Worm (Caenorhabditis elegans) whole organism, late embryonic: ENCODE data around the gene msp-57.

Source experiments
- C08G9.2 ChIP-seq: sonication (generic microtip); optimal IDR thresholded peaks from 2 replicates; lab custom pipeline; 2016; ENCODE audit warnings: mild to moderate bottlenecking, missing genetic modification characterization, moderate library complexity, missing compliant biosample characterization
- F13H6.1 ChIP-seq: sonication (generic microtip); optimal IDR thresholded peaks from 2 replicates; lab custom pipeline; 2016; ENCODE audit warnings: missing genetic modification characterization, missing compliant biosample characterization
- K09A11.1 ChIP-seq: sonication (generic microtip); optimal IDR thresholded peaks from 2 replicates; lab custom pipeline; 2017; ENCODE audit warnings: antibody characterized with exemption, mild to moderate bottlenecking, missing genetic modification characterization, missing compliant biosample characterization; ENCODE audit not compliant: insufficient read depth
- ahr-1 ChIP-seq: sonication (generic microtip); optimal IDR thresholded peaks from 2 replicates; lab custom pipeline; 2016; ENCODE audit warnings: missing genetic modification characterization, missing compliant biosample characterization
- ceh-14 ChIP-seq: sonication (generic microtip); optimal IDR thresholded peaks from 2 replicates; lab custom pipeline; 2016; ENCODE audit warnings: missing genotype, missing genetic modification characterization, missing compliant biosample characterization
- ceh-30 ChIP-seq: fragments of 150-350 bp; optimal IDR thresholded peaks from 2 replicates; lab custom pipeline; 2014; ENCODE audit warnings: missing biosample characterization, missing genetic modification characterization
- ceh-31 ChIP-seq: sonication (generic microtip); optimal IDR thresholded peaks from 2 replicates; lab custom pipeline; 2016; ENCODE audit warnings: missing genetic modification characterization, missing compliant biosample characterization
- ceh-45 ChIP-seq: fragments of 200-800 bp; sonication (Bioruptor generic); IDR thresholded peaks from 2 replicates; pipeline ENCODE4 v1.3.6; 2022; ENCODE audit warnings: missing genetic modification reagents, missing genetic modification characterization, missing compliant biosample characterization
- che-1 ChIP-seq: sonication (generic microtip); optimal IDR thresholded peaks from 2 replicates; lab custom pipeline; 2016; ENCODE audit warnings: mild to moderate bottlenecking, missing genetic modification characterization, missing compliant biosample characterization
- elt-2 ChIP-seq: sonication (generic microtip); optimal IDR thresholded peaks from 2 replicates; lab custom pipeline; 2016; ENCODE audit warnings: missing genetic modification reagents, missing genetic modification characterization, missing compliant biosample characterization
- ets-4 ChIP-seq: sonication (generic microtip); optimal IDR thresholded peaks from 2 replicates; lab custom pipeline; 2016; ENCODE audit warnings: missing genetic modification characterization, missing compliant biosample characterization
- fax-1 ChIP-seq: sonication (generic microtip); optimal IDR thresholded peaks from 2 replicates; lab custom pipeline; 2016; ENCODE audit warnings: missing genotype, missing genetic modification characterization, missing compliant biosample characterization
- hlh-15 ChIP-seq: sonication (generic microtip); optimal IDR thresholded peaks from 2 replicates; lab custom pipeline; 2016; ENCODE audit warnings: missing genetic modification characterization, missing compliant biosample characterization
- hlh-30 ChIP-seq: sonication (generic microtip); optimal IDR thresholded peaks from 2 replicates; lab custom pipeline; 2017; ENCODE audit warnings: antibody characterized with exemption, missing genetic modification characterization, missing compliant biosample characterization; ENCODE audit not compliant: insufficient read depth
- lim-6 ChIP-seq: sonication (generic microtip); optimal IDR thresholded peaks from 2 replicates; lab custom pipeline; 2016; ENCODE audit warnings: missing genetic modification characterization, missing compliant biosample characterization
- lin-11 ChIP-seq: fragments of 200-800 bp; sonication (Bioruptor generic); optimal IDR thresholded peaks from 2 replicates; lab custom pipeline; 2018; ENCODE audit warnings: mild to moderate bottlenecking, missing genetic modification characterization, missing compliant biosample characterization
- madf-2 ChIP-seq: sonication (generic microtip); optimal IDR thresholded peaks from 2 replicates; lab custom pipeline; 2017; ENCODE audit warnings: missing genetic modification characterization, missing compliant biosample characterization
- mec-3 ChIP-seq: sonication (generic microtip); optimal IDR thresholded peaks from 2 replicates; lab custom pipeline; 2016; ENCODE audit warnings: borderline replicate concordance, missing genetic modification characterization, missing compliant biosample characterization
- nfya-1 ChIP-seq: sonication (generic microtip); optimal IDR thresholded peaks from 2 replicates; lab custom pipeline; 2017; ENCODE audit warnings: missing genetic modification characterization, mild to moderate bottlenecking, missing compliant biosample characterization, antibody characterized with exemption, moderate library complexity
- nhr-11 ChIP-seq: fragments of 150-350 bp; optimal IDR thresholded peaks from 2 replicates; lab custom pipeline; 2014; ENCODE audit warnings: missing biosample characterization, missing genetic modification characterization
- nhr-232 ChIP-seq: sonication (generic microtip); optimal IDR thresholded peaks from 2 replicates; lab custom pipeline; 2016; ENCODE audit warnings: missing genetic modification characterization, missing compliant biosample characterization
- npax-4 ChIP-seq: sonication (generic microtip); optimal IDR thresholded peaks from 2 replicates; lab custom pipeline; 2016; ENCODE audit warnings: missing genetic modification characterization, missing compliant biosample characterization
- odd-2 ChIP-seq: sonication (generic microtip); optimal IDR thresholded peaks from 2 replicates; lab custom pipeline; 2017; ENCODE audit warnings: antibody characterized with exemption, mild to moderate bottlenecking, missing genetic modification characterization, missing compliant biosample characterization
- pag-3 ChIP-seq: sonication (generic microtip); optimal IDR thresholded peaks from 2 replicates; lab custom pipeline; 2016; ENCODE audit warnings: missing compliant biosample characterization, missing genetic modification characterization, borderline replicate concordance
- pat-9 ChIP-seq: fragments of 200-800 bp; sonication (Bioruptor generic); optimal IDR thresholded peaks from 2 replicates; lab custom pipeline; 2018; ENCODE audit warnings: mild to moderate bottlenecking, missing genetic modification characterization, moderate library complexity, missing compliant biosample characterization
- pax-1 ChIP-seq: fragments of 150-350 bp; optimal IDR thresholded peaks from 2 replicates; lab custom pipeline; 2014; ENCODE audit warnings: missing biosample characterization, missing genetic modification characterization
- pha-2 ChIP-seq: sonication (generic microtip); optimal IDR thresholded peaks from 2 replicates; lab custom pipeline; 2017; ENCODE audit warnings: mild to moderate bottlenecking, missing genetic modification characterization, missing compliant biosample characterization
- pha-4 ChIP-seq: fragments of 150-350 bp; optimal IDR thresholded peaks from 2 replicates; lab custom pipeline; 2018; ENCODE audit warnings: missing biosample characterization, missing genetic modification reagents, missing genetic modification characterization
- pqm-1 ChIP-seq: sonication (generic microtip); optimal IDR thresholded peaks from 2 replicates; lab custom pipeline; 2016; ENCODE audit warnings: missing genetic modification characterization, missing compliant biosample characterization
- pros-1 ChIP-seq: fragments of 150-350 bp; optimal IDR thresholded peaks from 2 replicates; lab custom pipeline; 2014; ENCODE audit warnings: missing biosample characterization, missing genetic modification reagents, missing genetic modification characterization
- ref-2 ChIP-seq: sonication (generic microtip); optimal IDR thresholded peaks from 2 replicates; lab custom pipeline; 2016; ENCODE audit warnings: missing genetic modification characterization, missing compliant biosample characterization
- rnt-1 ChIP-seq: sonication (generic microtip); optimal IDR thresholded peaks from 2 replicates; lab custom pipeline; 2016; ENCODE audit warnings: missing genetic modification characterization, missing compliant biosample characterization
- sdc-2 ChIP-seq: sonication (generic microtip); optimal IDR thresholded peaks from 2 replicates; lab custom pipeline; 2016; ENCODE audit warnings: missing genotype, missing genetic modification characterization, missing compliant biosample characterization
- sox-4 ChIP-seq: sonication (generic microtip); optimal IDR thresholded peaks from 2 replicates; lab custom pipeline; 2017; ENCODE audit warnings: mild to moderate bottlenecking, missing genetic modification characterization, inconsistent platforms, missing compliant biosample characterization
- tbx-2 ChIP-seq: sonication (generic microtip); optimal IDR thresholded peaks from 2 replicates; lab custom pipeline; 2016; ENCODE audit warnings: missing genetic modification characterization, missing compliant biosample characterization
- tbx-7 ChIP-seq: sonication (generic microtip); optimal IDR thresholded peaks from 2 replicates; lab custom pipeline; 2016; ENCODE audit warnings: missing genotype, missing genetic modification characterization, missing compliant biosample characterization
- ttx-3 ChIP-seq: sonication (generic microtip); optimal IDR thresholded peaks from 2 replicates; lab custom pipeline; 2016; ENCODE audit warnings: missing genetic modification reagents, missing genetic modification characterization, missing compliant biosample characterization
- unc-3 ChIP-seq, 2 experiments: fragments of 200-800 bp in 1 of 2; sonication (Bioruptor generic) in 1 of 2; sonication (generic microtip) in 1 of 2; conservative IDR thresholded peaks in 1 of 2; optimal IDR thresholded peaks in 1 of 2; 2 replicates each; pipeline versions ENCODE4 v1.3.6 to Lab custom; 2016 to 2022; ENCODE audit warnings: missing compliant biosample characterization in 2 of 2, missing genetic modification characterization in 2 of 2, missing genetic modification reagents in 1 of 2
- unc-55 ChIP-seq: sonication (generic microtip); optimal IDR thresholded peaks from 2 replicates; lab custom pipeline; 2017; ENCODE audit warnings: missing biosample characterization, missing genetic modification reagents, missing genetic modification characterization
- zip-5 ChIP-seq: sonication (generic microtip); optimal IDR thresholded peaks from 2 replicates; lab custom pipeline; 2016; ENCODE audit warnings: missing genetic modification characterization, missing compliant biosample characterization

msp-57 gene

ce11 chrIV:5086961-5087326 lies 24.6 kb downstream of the msp-57 start:
- no peak for TF ChIP-seq sox-4
- TF ChIP-seq ceh-45 (GFP tag; lab: Robert Waterston, UW) = no peak
- peak; percentile 25 for TF ChIP-seq elt-2 (tag; lab: Kevin White, UChicago)
- TF ChIP-seq pha-4 (tag; lab: Kevin White, UChicago) = no peak

ce11 chrIV:5088814-5089322 lies 26.5 kb downstream of the msp-57 start, which contains the start of gene ivd-1:
Gene ivd-1, minus strand, starts transcription at chrIV:5088864.
- TF ChIP-seq pag-3 (tag; lab: Kevin White, UChicago) = no peak
- no peak for TF ChIP-seq F13H6.1 (tag; lab: Kevin White, UChicago)
- TF ChIP-seq tbx-7 (tag; lab: Kevin White, UChicago) = no peak
- TF ChIP-seq ceh-45 (GFP tag; lab: Robert Waterston, UW) = no peak
- TF ChIP-seq nfya-1 (tag; lab: Kevin White, UChicago) = no peak
- no peak for TF ChIP-seq ceh-30 (tag; lab: Kevin White, UChicago)
- no peak for TF ChIP-seq zip-5 (tag; lab: Kevin White, UChicago)
- TF ChIP-seq pax-1 (tag; lab: Kevin White, UChicago) = no peak
- TF ChIP-seq hlh-30 (tag; lab: Kevin White, UChicago) = no peak
- no peak for TF ChIP-seq madf-2 (tag; lab: Kevin White, UChicago)
- TF ChIP-seq elt-2 (tag; lab: Kevin White, UChicago) = no peak
- TF ChIP-seq nhr-232 (tag; lab: Kevin White, UChicago) = no peak
- no peak for TF ChIP-seq ahr-1 (tag; lab: Kevin White, UChicago)
- no peak for TF ChIP-seq ceh-14 (tag; lab: Kevin White, UChicago)
- no peak for TF ChIP-seq hlh-15 (tag; lab: Kevin White, UChicago)
- no peak for TF ChIP-seq pha-4 (tag; lab: Kevin White, UChicago)
- TF ChIP-seq pat-9 (tag; lab: Kevin White, UChicago) = no peak
- TF ChIP-seq ets-4 = no peak
- no peak for TF ChIP-seq ref-2 (tag; lab: Kevin White, UChicago)
- TF ChIP-seq mec-3 (tag; lab: Kevin White, UChicago) = no peak

ce11 chrIV:5089795-5090528 lies 27.6 kb downstream of the msp-57 start:
- peak; percentile 6 for TF ChIP-seq nfya-1 (tag; lab: Kevin White, UChicago)
- peak; percentile 64 for TF ChIP-seq tbx-2 (tag; lab: Kevin White, UChicago)
- TF ChIP-seq ceh-31 (tag; lab: Kevin White, UChicago) = peak; percentile 17
- TF ChIP-seq elt-2 (tag; lab: Kevin White, UChicago) = peak; percentile 58

ce11 chrIV:5090993-5091793 lies 28.8 kb downstream of the msp-57 start, which contains the start of the genes snpn-1 and C02B10.4:
Gene snpn-1, minus strand, starts transcription at chrIV:5091043.
Gene C02B10.4, plus strand, starts transcription at chrIV:5091586.
- TF ChIP-seq pax-1 (tag; lab: Kevin White, UChicago) = peak; percentile 28
- TF ChIP-seq ttx-3 (tag; lab: Kevin White, UChicago) = no peak
- TF ChIP-seq elt-2 (tag; lab: Kevin White, UChicago) = peak; percentile 31
- no peak for TF ChIP-seq fax-1 (tag; lab: Kevin White, UChicago)
- no peak for TF ChIP-seq hlh-15 (tag; lab: Kevin White, UChicago)
- TF ChIP-seq npax-4 (tag; lab: Kevin White, UChicago) = no peak
- TF ChIP-seq che-1 (tag; lab: Kevin White, UChicago) = no peak
- no peak for TF ChIP-seq rnt-1 (tag; lab: Kevin White, UChicago)
- no peak for TF ChIP-seq pha-2 (tag; lab: Kevin White, UChicago)
- TF ChIP-seq nhr-11 (tag; lab: Kevin White, UChicago) = no peak
- no peak for TF ChIP-seq lin-11 (tag; lab: Kevin White, UChicago)
- TF ChIP-seq mec-3 (tag; lab: Kevin White, UChicago) = no peak
- TF ChIP-seq madf-2 (tag; lab: Kevin White, UChicago) = no peak
- no peak for TF ChIP-seq sox-4
- no peak for TF ChIP-seq unc-3 (GFP tag; conservative IDR thresholded peaks at IDR 0.05; lab: Robert Waterston, UW)
- no peak for TF ChIP-seq unc-3 (tag; optimal IDR thresholded peaks at IDR 0.05; lab: Kevin White, UChicago)
- no peak for TF ChIP-seq odd-2 (tag; lab: Kevin White, UChicago)
- no peak for TF ChIP-seq pat-9 (tag; lab: Kevin White, UChicago)
- TF ChIP-seq lim-6 (tag; lab: Kevin White, UChicago) = no peak
- no peak for TF ChIP-seq K09A11.1
- TF ChIP-seq pros-1 = no peak
- TF ChIP-seq ahr-1 (tag; lab: Kevin White, UChicago) = no peak
- no peak for TF ChIP-seq sdc-2 (tag; lab: Kevin White, UChicago)
- peak; percentile 27 for TF ChIP-seq ceh-31 (tag; lab: Kevin White, UChicago)
- TF ChIP-seq unc-55 (GFP tag; lab: Kevin White, UChicago) = no peak
- no peak for TF ChIP-seq pqm-1 (tag; lab: Kevin White, UChicago)
- no peak for TF ChIP-seq C08G9.2
- peak; percentile 38 for TF ChIP-seq nfya-1 (tag; lab: Kevin White, UChicago)
